Worm (Caenorhabditis elegans) whole organism, L4 larva: Measurements from ENCODE around the gene mrps-18C.

Experiments used
- F10B5.3 ChIP-seq: sonication (generic microtip); optimal IDR thresholded peaks from 2 replicates; lab custom pipeline; 2016; ENCODE audit warnings: mild to moderate bottlenecking, missing genetic modification characterization, missing compliant biosample characterization
- F37D6.2 ChIP-seq: sonication (generic microtip); optimal IDR thresholded peaks from 2 replicates; lab custom pipeline; 2016; ENCODE audit warnings: mild to moderate bottlenecking, missing genetic modification characterization, missing compliant biosample characterization
- F44E2.7 ChIP-seq: fragments of 200-800 bp; sonication (Bioruptor generic); IDR thresholded peaks from 2 replicates; pipeline ENCODE4 v2.1.2; 2022; ENCODE audit warnings: missing genetic modification characterization, missing compliant biosample characterization
- F49E8.2 ChIP-seq: sonication (generic microtip); optimal IDR thresholded peaks from 2 replicates; lab custom pipeline; 2016; ENCODE audit warnings: missing compliant biosample characterization, mild to moderate bottlenecking, missing genetic modification characterization, borderline replicate concordance
- T20F7.1 ChIP-seq: fragments of 200-800 bp; sonication (Bioruptor generic); optimal IDR thresholded peaks from 2 replicates; lab custom pipeline; 2018; ENCODE audit warnings: mild to moderate bottlenecking, missing genetic modification characterization, missing compliant biosample characterization
- Y75B8A.6 ChIP-seq: fragments of 200-800 bp; sonication (Bioruptor generic); IDR thresholded peaks from 2 replicates; pipeline ENCODE4 v1.3.6; 2022; ENCODE audit warnings: missing genetic modification reagents, missing genetic modification characterization, missing compliant biosample characterization
- ZK337.2 ChIP-seq: fragments of 200-800 bp; sonication (Bioruptor generic); IDR thresholded peaks from 2 replicates; pipeline ENCODE4 v1.3.6; 2022; ENCODE audit warnings: missing genetic modification reagents, missing genetic modification characterization, missing compliant biosample characterization
- aha-1 ChIP-seq: fragments of 150-350 bp; peaks from one replicate; lab custom pipeline; 2014; ENCODE audit warnings: missing biosample characterization, missing genetic modification characterization
- aly-2 ChIP-seq: sonication (generic microtip); optimal IDR thresholded peaks from 2 replicates; lab custom pipeline; 2018; ENCODE audit warnings: missing biosample characterization, missing genetic modification characterization
- ceh-20 ChIP-seq: fragments of 200-800 bp; sonication (Bioruptor generic); IDR thresholded peaks from 2 replicates; pipeline ENCODE4 v1.3.6; 2022; ENCODE audit warnings: missing genetic modification reagents, missing genetic modification characterization, missing compliant biosample characterization
- ceh-28 ChIP-seq: fragments of 150-350 bp; optimal IDR thresholded peaks from 2 replicates; lab custom pipeline; 2014; ENCODE audit warnings: missing biosample characterization, missing genetic modification reagents, missing genetic modification characterization
- ceh-32 ChIP-seq: sonication (generic microtip); optimal IDR thresholded peaks from 2 replicates; lab custom pipeline; 2016; ENCODE audit warnings: mild to moderate bottlenecking, missing genetic modification characterization, missing compliant biosample characterization; ENCODE audit not compliant: poor library complexity
- cey-2 ChIP-seq: sonication (generic microtip); optimal IDR thresholded peaks from 3 replicates; lab custom pipeline; 2017; ENCODE audit warnings: missing genetic modification characterization, mild to moderate bottlenecking, missing compliant biosample characterization, antibody characterized with exemption, borderline replicate concordance; ENCODE audit not compliant: insufficient read depth
- ctbp-1 ChIP-seq: fragments of 200-800 bp; sonication (Bioruptor generic); IDR thresholded peaks from 2 replicates; pipeline ENCODE4 v1.3.6; 2022; ENCODE audit warnings: missing genetic modification reagents, missing genetic modification characterization, missing compliant biosample characterization
- daf-16 ChIP-seq, 3 experiments: sonication (generic microtip); optimal IDR thresholded peaks; 2 replicates each; lab custom pipeline; 2016 to 2017; ENCODE audit warnings: missing genetic modification characterization in 3 of 3, missing genetic modification reagents in 3 of 3, mild to moderate bottlenecking in 2 of 3, missing compliant biosample characterization in 2 of 3, missing biosample characterization in 1 of 3, moderate library complexity in 1 of 3
- daf-19 ChIP-seq: fragments of 200-800 bp; sonication (Bioruptor generic); conservative IDR thresholded peaks from 2 replicates; pipeline ENCODE4 v1.3.6; 2022; ENCODE audit warnings: missing genetic modification characterization, missing compliant biosample characterization
- dmd-8 ChIP-seq: fragments of 200-800 bp; sonication (Bioruptor generic); IDR thresholded peaks from 2 replicates; pipeline ENCODE4 v1.3.6; 2022; ENCODE audit warnings: missing genetic modification characterization, missing compliant biosample characterization
- fos-1 ChIP-seq: fragments of 150-350 bp; optimal IDR thresholded peaks from 2 replicates; lab custom pipeline; 2014; ENCODE audit warnings: missing biosample characterization, missing genetic modification characterization
- gei-8 ChIP-seq: fragments of 200-800 bp; sonication (Bioruptor generic); optimal IDR thresholded peaks from 2 replicates; lab custom pipeline; 2018; ENCODE audit warnings: mild to moderate bottlenecking, missing genetic modification characterization, missing compliant biosample characterization
- hif-1 ChIP-seq, 2 experiments: sonication (generic microtip); optimal IDR thresholded peaks; 2 replicates each; lab custom pipeline; 2016 to 2017; ENCODE audit warnings: missing compliant biosample characterization in 2 of 2, missing genetic modification characterization in 2 of 2, missing genetic modification reagents in 2 of 2, missing genotype in 2 of 2, mild to moderate bottlenecking in 1 of 2
- hmg-1.1 ChIP-seq: fragments of 200-800 bp; sonication (Bioruptor generic); IDR thresholded peaks from 2 replicates; pipeline ENCODE4 v1.3.6; 2022; ENCODE audit warnings: missing genetic modification reagents, missing genetic modification characterization, missing compliant biosample characterization
- lin-13 ChIP-seq: fragments of 150-350 bp; optimal IDR thresholded peaks from 2 replicates; lab custom pipeline; 2014; ENCODE audit warnings: missing biosample characterization, missing genetic modification reagents, missing genetic modification characterization
- lin-15B ChIP-seq: fragments of 150-350 bp; sonication (generic microtip); optimal IDR thresholded peaks from 3 replicates; lab custom pipeline; 2014; ENCODE audit warnings: missing biosample characterization, missing genetic modification characterization
- lin-29 ChIP-seq: fragments of 200-800 bp; sonication (Bioruptor generic); IDR thresholded peaks from 2 replicates; pipeline ENCODE4 v1.3.6; 2022; ENCODE audit warnings: missing genetic modification reagents, missing genetic modification characterization, missing compliant biosample characterization
- lin-38 ChIP-seq: fragments of 200-800 bp; sonication (Bioruptor generic); IDR thresholded peaks from 2 replicates; pipeline ENCODE4 v1.3.6; 2022; ENCODE audit warnings: missing genetic modification reagents, missing genetic modification characterization, missing compliant biosample characterization
- lin-39 ChIP-seq: fragments of 150-350 bp; optimal IDR thresholded peaks from 2 replicates; lab custom pipeline; 2014; ENCODE audit warnings: missing biosample characterization, missing genetic modification reagents, missing genetic modification characterization
- lsy-2 ChIP-seq, 2 experiments: fragments of 150-350 bp in 1 of 2; sonication (generic microtip) in 1 of 2; optimal IDR thresholded peaks; 2 replicates each; lab custom pipeline; 2014 to 2017; ENCODE audit warnings: missing biosample characterization in 2 of 2, missing genetic modification characterization in 2 of 2
- madf-5 ChIP-seq, 2 experiments: fragments of 200-800 bp; sonication (Bioruptor generic); IDR thresholded peaks; 2 replicates each; pipeline ENCODE4 v1.3.6; 2022; ENCODE audit warnings: missing compliant biosample characterization in 2 of 2, missing genetic modification characterization in 2 of 2
- mdl-1 ChIP-seq, 2 experiments: fragments of 150-350 bp in 1 of 2; sonication (generic microtip) in 1 of 2; optimal IDR thresholded peaks; 2 replicates each; lab custom pipeline; 2014 to 2017; ENCODE audit warnings: missing biosample characterization in 2 of 2, missing genetic modification characterization in 2 of 2
- mep-1 ChIP-seq: fragments of 150-350 bp; sonication (generic microtip); optimal IDR thresholded peaks from 3 replicates; lab custom pipeline; 2014; ENCODE audit warnings: missing biosample characterization, missing genetic modification characterization
- mxl-2 ChIP-seq: fragments of 200-800 bp; sonication (Bioruptor generic); conservative IDR thresholded peaks from 2 replicates; pipeline ENCODE4 v1.3.6; 2022; ENCODE audit warnings: missing genetic modification reagents, missing genetic modification characterization, missing compliant biosample characterization
- nhr-10 ChIP-seq: fragments of 150-350 bp; optimal IDR thresholded peaks from 2 replicates; lab custom pipeline; 2014; ENCODE audit warnings: missing biosample characterization, missing genetic modification characterization
- nhr-25 ChIP-seq: sonication (generic microtip); optimal IDR thresholded peaks from 2 replicates; lab custom pipeline; 2017; ENCODE audit warnings: missing genetic modification characterization, mild to moderate bottlenecking, missing compliant biosample characterization, antibody characterized with exemption, moderate library complexity, borderline replicate concordance; ENCODE audit not compliant: insufficient read depth
- nhr-28 ChIP-seq: fragments of 150-350 bp; optimal IDR thresholded peaks from 2 replicates; lab custom pipeline; 2014; ENCODE audit warnings: missing biosample characterization, missing genetic modification characterization
- nhr-41 ChIP-seq: fragments of 200-800 bp; sonication (Bioruptor generic); IDR thresholded peaks from 2 replicates; pipeline ENCODE4 v1.3.6; 2022; ENCODE audit warnings: missing genetic modification reagents, missing genetic modification characterization, missing compliant biosample characterization
- nhr-42 ChIP-seq: fragments of 200-800 bp; sonication (Bioruptor generic); IDR thresholded peaks from 2 replicates; pipeline ENCODE4 v1.3.6; 2022; ENCODE audit warnings: missing genetic modification characterization, missing compliant biosample characterization
- nhr-6 ChIP-seq: fragments of 150-350 bp; optimal IDR thresholded peaks from 2 replicates; lab custom pipeline; 2014; ENCODE audit warnings: missing biosample characterization, missing genetic modification characterization
- nhr-76 ChIP-seq: fragments of 150-350 bp; optimal IDR thresholded peaks from 2 replicates; lab custom pipeline; 2014; ENCODE audit warnings: missing biosample characterization, missing genetic modification characterization
- php-3 ChIP-seq: fragments of 200-800 bp; sonication (Bioruptor generic); IDR thresholded peaks from 2 replicates; pipeline ENCODE4 v1.3.6; 2022; ENCODE audit warnings: missing genetic modification reagents, missing genetic modification characterization, missing compliant biosample characterization
- saeg-2 ChIP-seq: fragments of 200-800 bp; sonication (Bioruptor generic); IDR thresholded peaks from 2 replicates; pipeline ENCODE4 v1.3.6; 2022; ENCODE audit warnings: missing genetic modification reagents, missing genetic modification characterization, missing compliant biosample characterization
- sdz-12 ChIP-seq: fragments of 200-800 bp; sonication (Bioruptor generic); optimal IDR thresholded peaks from 2 replicates; lab custom pipeline; 2018; ENCODE audit warnings: mild to moderate bottlenecking, missing genetic modification characterization, missing compliant biosample characterization
- set-16 ChIP-seq: fragments of 200-800 bp; sonication (Bioruptor generic); IDR thresholded peaks from 2 replicates; pipeline ENCODE4 v1.3.6; 2022; ENCODE audit warnings: missing genetic modification reagents, missing genetic modification characterization, missing compliant biosample characterization
- skn-1 ChIP-seq: fragments of 150-350 bp; optimal IDR thresholded peaks from 2 replicates; lab custom pipeline; 2014; ENCODE audit warnings: missing biosample characterization, missing genetic modification characterization
- snpc-4 ChIP-seq: fragments of 150-350 bp; optimal IDR thresholded peaks from 2 replicates; lab custom pipeline; 2014; ENCODE audit warnings: missing biosample characterization, missing genetic modification characterization
- spr-1 ChIP-seq: sonication (generic microtip); optimal IDR thresholded peaks from 2 replicates; lab custom pipeline; 2016; ENCODE audit warnings: mild to moderate bottlenecking, missing genetic modification characterization, missing compliant biosample characterization
- tra-1 ChIP-seq: fragments of 200-800 bp; sonication (Bioruptor generic); IDR thresholded peaks from 2 replicates; pipeline ENCODE4 v1.3.6; 2022; ENCODE audit warnings: missing genetic modification reagents, missing genetic modification characterization, missing compliant biosample characterization
- unc-62 ChIP-seq, 3 experiments: fragments of 150-350 bp in 1 of 3; sonication (generic microtip); optimal IDR thresholded peaks in 2 of 3; peaks in 1 of 3; 1 replicate in 1 of 3; 2 replicates in 2 of 3; lab custom pipeline; 2014 to 2017; ENCODE audit warnings: missing biosample characterization in 3 of 3, missing genetic modification characterization in 3 of 3, missing genetic modification reagents in 3 of 3, missing genotype in 1 of 3
- zag-1 ChIP-seq: fragments of 150-350 bp; optimal IDR thresholded peaks from 2 replicates; lab custom pipeline; 2014; ENCODE audit warnings: missing biosample characterization, missing genetic modification characterization
- zfp-3 ChIP-seq: fragments of 200-800 bp; sonication (Bioruptor generic); conservative IDR thresholded peaks from 2 replicates; pipeline ENCODE4 v1.3.6; 2022; ENCODE audit warnings: missing genetic modification reagents, missing genetic modification characterization, missing compliant biosample characterization
- ztf-11 ChIP-seq: fragments of 150-350 bp; optimal IDR thresholded peaks from 2 replicates; lab custom pipeline; 2014; ENCODE audit warnings: missing biosample characterization, missing genetic modification characterization

The mrps-18C gene

ce11 chrIII:4962886-4963285 is 27.5 kb downstream of the mrps-18C start, which contains the start of gene C27F2.9 (continued):
- peak; percentile 88 for TF ChIP-seq nhr-42 (GFP tag; lab: Robert Waterston, UW)
- TF ChIP-seq lin-15B, result peak; percentile 36
- TF ChIP-seq F37D6.2 (tag; lab: Kevin White, UChicago), result peak; percentile 68
- peak; percentile 89 for TF ChIP-seq lin-38
- no peak for TF ChIP-seq ZK337.2 (GFP tag; lab: Robert Waterston, UW)
- no peak for TF ChIP-seq cey-2 (tag; lab: Kevin White, UChicago)
- no peak for TF ChIP-seq dmd-8
- no peak for TF ChIP-seq ceh-32 (tag; lab: Kevin White, UChicago)
- no peak for TF ChIP-seq nhr-28 (tag; lab: Kevin White, UChicago)
- peak; percentile 19 for TF ChIP-seq F49E8.2
- no peak for TF ChIP-seq ztf-11 (tag; lab: Kevin White, UChicago)
- TF ChIP-seq lin-29 (GFP tag; lab: Robert Waterston, UW), result no peak
- TF ChIP-seq ceh-20 (GFP tag; lab: Robert Waterston, UW), result peak; percentile 77
- peak; percentile 54; the same call in 1 of the 2 replicates for TF ChIP-seq tra-1
- TF ChIP-seq lin-39 (tag; lab: Kevin White, UChicago), result no peak
- TF ChIP-seq aly-2, result no peak
- TF ChIP-seq sdz-12 (GFP tag; lab: Kevin White, UChicago), result no peak
- 0 out of 2 replicates have a peak, but pooled peaks have one; percentile 57 for TF ChIP-seq zfp-3 (GFP tag; lab: Robert Waterston, UW)
- TF ChIP-seq nhr-10 (tag; lab: Kevin White, UChicago), result no peak
- TF ChIP-seq nhr-41 (GFP tag; lab: Robert Waterston, UW), result no peak
- TF ChIP-seq nhr-6 (tag; lab: Kevin White, UChicago), result peak; percentile 82
- peak in 1 of 2 experiments; percentile 62 for TF ChIP-seq daf-16 (GFP tag; optimal IDR thresholded peaks at IDR 0.05; lab: Kevin White, UChicago)
- TF ChIP-seq daf-16 (tag; optimal IDR thresholded peaks at IDR 0.05; lab: Kevin White, UChicago), result peak; percentile 75
- no peak for TF ChIP-seq snpc-4 (tag; lab: Kevin White, UChicago)
- TF ChIP-seq spr-1 (tag; lab: Kevin White, UChicago), result peak; percentile 68
- TF ChIP-seq aha-1 (tag; lab: Kevin White, UChicago), result no peak
- no peak for TF ChIP-seq fos-1 (tag; lab: Kevin White, UChicago)
- no peak for TF ChIP-seq zag-1
- peak; percentile 61 for TF ChIP-seq lin-13 (GFP tag; lab: Kevin White, UChicago)
- peak in 1 of 2 experiments; percentile 2 for TF ChIP-seq mdl-1 (tag; optimal IDR thresholded peaks at IDR 0.05; lab: Kevin White, UChicago)
- no peak for TF ChIP-seq ceh-28
- no peak for TF ChIP-seq Y75B8A.6
- TF ChIP-seq T20F7.1 (GFP tag; lab: Kevin White, UChicago), result peak; percentile 83
- no peak for TF ChIP-seq set-16 (GFP tag; lab: Robert Waterston, UW)
- TF ChIP-seq saeg-2 (GFP tag; lab: Robert Waterston, UW), result no peak
- peak; percentile 56 to 92 for TF ChIP-seq lsy-2 (tag; optimal IDR thresholded peaks at IDR 0.05; lab: Kevin White, UChicago)
- TF ChIP-seq hif-1 (tag; optimal IDR thresholded peaks at IDR 0.05; lab: Kevin White, UChicago), result peak; percentile 40 to 58
- peak; percentile 32; the same call in 1 of the 2 replicates for TF ChIP-seq ctbp-1
- TF ChIP-seq madf-5 (GFP tag; IDR thresholded peaks at IDR 0.05; lab: Robert Waterston, UW), result peak in 1 of 2 experiments; percentile 44; a peak in 1 of 4 replicates
- TF ChIP-seq hmg-1.1 (GFP tag; lab: Robert Waterston, UW), result peak; percentile 82
- peak; percentile 56 for TF ChIP-seq F10B5.3
- no peak for TF ChIP-seq mxl-2 (GFP tag; lab: Robert Waterston, UW)
- no peak for TF ChIP-seq php-3
- peak; percentile 88 for TF ChIP-seq mep-1
- TF ChIP-seq gei-8, result no peak
- no peak for TF ChIP-seq nhr-76 (tag; lab: Kevin White, UChicago)
- no peak for TF ChIP-seq skn-1
- TF ChIP-seq nhr-25 (tag; lab: Kevin White, UChicago), result peak; percentile 70
- no peak for TF ChIP-seq daf-19 (GFP tag; lab: Robert Waterston, UW)
- TF ChIP-seq F44E2.7, result no peak
- peak in 1 of 2 experiments; percentile 98 for TF ChIP-seq unc-62 (GFP tag; optimal IDR thresholded peaks at IDR 0.05 in 1 of 2; lab: Kevin White, UChicago)
- TF ChIP-seq unc-62 (tag; optimal IDR thresholded peaks at IDR 0.05; lab: Kevin White, UChicago), result no peak
